Fruit fly (Drosophila melanogaster): ENCODE results near the gene Krn.

The Krn gene

dm6 chr3L:17659268-17659589 is 5.1 kb upstream of the Krn start (continued):
- TF ChIP-seq dmrt11E (tag; optimal IDR thresholded peaks at IDR 0.05) (no peak), unc-4 (GFP tag; IDR thresholded peaks at IDR 0.05; ENCODE audit: partially characterized antibody) (no peak), Lhr (GFP tag; optimal IDR thresholded peaks at IDR 0.05) (no peak), NfI (GFP tag; optimal IDR thresholded peaks at IDR 0.05) (no peak), sisA (GFP tag; IDR thresholded peaks at IDR 0.05) (no peak), Mes4 (GFP tag; optimal IDR thresholded peaks at IDR 0.05) (peak; percentile 6), CG9727 (GFP tag; optimal IDR thresholded peaks at IDR 0.05) (no peak), CG13296 (GFP tag; optimal IDR thresholded peaks at IDR 0.05) (peak; percentile 68), ash1 (GFP tag; optimal IDR thresholded peaks at IDR 0.05) (peak; percentile 77), gsb (GFP tag; IDR thresholded peaks at IDR 0.05) (peak; percentile 52; the same call in 1 of the 2 replicates), Max (GFP tag; optimal IDR thresholded peaks at IDR 0.05) (no peak), CG1603 (tag; optimal IDR thresholded peaks at IDR 0.05) (no peak), Xbp1 (GFP tag; optimal IDR thresholded peaks at IDR 0.05) (no peak), da (GFP tag; optimal IDR thresholded peaks at IDR 0.05) (no peak), gcm (GFP tag; optimal IDR thresholded peaks at IDR 0.05) (no peak), CG34422 (GFP tag; IDR thresholded peaks at IDR 0.05) (no peak), Fer1 (GFP tag; optimal IDR thresholded peaks at IDR 0.05) (peak; percentile 67), sim (GFP tag; IDR thresholded peaks at IDR 0.05) (no peak), CG15479 (GFP tag; optimal IDR thresholded peaks at IDR 0.05) (no peak), lola (GFP tag; optimal IDR thresholded peaks at IDR 0.05) (no peak), Adf1 (GFP tag; IDR thresholded peaks at IDR 0.05) (peak; percentile 38; the same call in 1 of the 2 replicates), CG12236 (GFP tag; optimal IDR thresholded peaks at IDR 0.05) (peak; percentile 2), CG4820 (GFP tag; optimal IDR thresholded peaks at IDR 0.05) (no peak), ken (GFP tag; IDR thresholded peaks at IDR 0.05) (no peak), CG4404 (GFP tag; IDR thresholded peaks at IDR 0.05) (no peak), her (GFP tag; optimal IDR thresholded peaks at IDR 0.05) (peak; percentile 27), CG3281 (GFP tag; optimal IDR thresholded peaks at IDR 0.05) (peak; percentile 49), MBD-R2 (GFP tag; IDR thresholded peaks at IDR 0.05) (no peak), CG14667 (GFP tag; IDR thresholded peaks at IDR 0.05) (no peak), CG11093 (GFP tag; IDR thresholded peaks at IDR 0.05) (no peak), CG10979 (tag; optimal IDR thresholded peaks at IDR 0.05) (no peak), shn (GFP tag; optimal IDR thresholded peaks at IDR 0.05) (no peak), CG7372 (GFP tag; IDR thresholded peaks at IDR 0.05) (no peak), yki (optimal IDR thresholded peaks at IDR 0.05) (no peak), en (GFP tag; optimal IDR thresholded peaks at IDR 0.05) (no peak), Dad (GFP tag; optimal IDR thresholded peaks at IDR 0.05) (no peak), Aef1 (GFP tag; IDR thresholded peaks at IDR 0.05) (no peak), PHDP (tag; optimal IDR thresholded peaks at IDR 0.05) (peak; percentile 40), CG5953 (GFP tag; IDR thresholded peaks at IDR 0.05) (no peak), Gsc (GFP tag; IDR thresholded peaks at IDR 0.05) (no peak), fd102C (GFP tag; optimal IDR thresholded peaks at IDR 0.05) (no peak), Dek (tag; optimal IDR thresholded peaks at IDR 0.05) (peak; percentile 19), Vsx1 (GFP tag; optimal IDR thresholded peaks at IDR 0.05) (no peak), H2.0 (GFP tag; IDR thresholded peaks at IDR 0.05) (no peak), CG6689 (GFP tag; IDR thresholded peaks at IDR 0.05) (no peak), CG12155 (GFP tag; optimal IDR thresholded peaks at IDR 0.05) (no peak), nau (GFP tag; optimal IDR thresholded peaks at IDR 0.05) (no peak), CG15514 (GFP tag; optimal IDR thresholded peaks at IDR 0.05) (peak; percentile 71), Hmr (GFP tag; optimal IDR thresholded peaks at IDR 0.05) (peak; percentile 81), CG18262 (tag; optimal IDR thresholded peaks at IDR 0.05) (no peak), CG17385 (GFP tag; optimal IDR thresholded peaks at IDR 0.05) (no peak), CG8944 (GFP tag; optimal IDR thresholded peaks at IDR 0.05) (no peak), tap (tag; optimal IDR thresholded peaks at IDR 0.05) (no peak)

Data from whole organism, embryonic.